Worm (Caenorhabditis elegans): ENCODE measurements around the gene slc-17.5.

ce11 chrV:8239928-8240327 lies 44.8 kb downstream of the slc-17.5 start, which contains the start of gene C16D9.3:
- TF ChIP-seq med-1 (GFP tag; optimal IDR thresholded peaks at IDR 0.05; ENCODE audit: insufficient read depth) (no peak), flt-1 (GFP tag; IDR thresholded peaks at IDR 0.05) (no peak), tab-1 (GFP tag; IDR thresholded peaks at IDR 0.05) (no peak), ztf-23 (GFP tag; IDR thresholded peaks at IDR 0.05) (no peak), ref-1 (GFP tag; conservative IDR thresholded peaks at IDR 0.05) (no peak), T22C8.4 (GFP tag; IDR thresholded peaks at IDR 0.05) (no peak), cog-1 (tag; optimal IDR thresholded peaks at IDR 0.05) (no peak), ztf-29 (GFP tag; IDR thresholded peaks at IDR 0.05) (no peak)
